Worm (Caenorhabditis elegans) whole organism, L2 larva: ENCODE measurements around the gene C01G10.14.

Source experiments
- peb-1 ChIP-seq: fragments of 150-350 bp; optimal IDR thresholded peaks from 2 replicates; lab custom pipeline; 2014; ENCODE audit warnings: missing biosample characterization, missing genetic modification characterization
- unc-55 ChIP-seq: fragments of 150-350 bp; sonication (generic microtip); optimal IDR thresholded peaks from 3 replicates; lab custom pipeline; 2014; ENCODE audit warnings: missing biosample characterization, missing genetic modification reagents, missing genetic modification characterization
- unc-62 ChIP-seq: fragments of 150-350 bp; optimal IDR thresholded peaks from 2 replicates; lab custom pipeline; 2014; ENCODE audit warnings: missing biosample characterization, missing genetic modification reagents, missing genetic modification characterization

DNA sequence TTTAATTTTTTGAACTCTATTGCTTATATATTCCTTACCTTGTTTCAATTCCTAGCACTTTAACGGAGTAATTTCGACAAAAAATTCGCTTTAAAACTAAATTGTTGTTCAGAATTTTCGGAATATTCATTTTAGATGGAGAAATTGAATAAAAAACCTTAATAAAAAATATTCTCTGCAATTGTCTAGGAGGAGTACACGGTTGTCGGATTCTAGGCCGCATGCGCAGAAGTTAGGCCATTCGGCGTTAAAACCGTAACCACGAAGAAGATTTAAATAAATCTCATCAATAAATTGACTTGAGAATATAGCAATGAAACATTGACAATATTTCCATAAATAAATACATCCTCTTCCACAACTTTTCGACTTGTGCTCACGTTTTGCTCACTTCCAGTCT is 23.5 kb downstream of the C01G10.14 start, which contains the start of the genes C01G10.10 and C01G10.9:
- no peak for TF ChIP-seq peb-1
- peak; percentile 47 for TF ChIP-seq unc-55 (GFP tag; lab: Kevin White, UChicago)
- TF ChIP-seq unc-62 (GFP tag; lab: Kevin White, UChicago): no peak
